Worm (Caenorhabditis elegans) whole organism, L1 larva: ENCODE data around the gene F49E8.6.

Experiments
- C04F5.9 ChIP-seq: sonication (generic microtip); optimal IDR thresholded peaks from 2 replicates; lab custom pipeline; 2016; ENCODE audit warnings: missing genetic modification characterization, missing compliant biosample characterization
- C16A3.4 ChIP-seq: fragments of 150-350 bp; optimal IDR thresholded peaks from 2 replicates; lab custom pipeline; 2014; ENCODE audit warnings: missing biosample characterization, missing genetic modification characterization
- C34B4.2 ChIP-seq: sonication (generic microtip); optimal IDR thresholded peaks from 2 replicates; lab custom pipeline; 2017; ENCODE audit warnings: mild to moderate bottlenecking, missing genetic modification characterization, missing compliant biosample characterization
- F16B12.6 ChIP-seq: fragments of 150-350 bp; optimal IDR thresholded peaks from 2 replicates; lab custom pipeline; 2014; ENCODE audit warnings: missing biosample characterization, missing genetic modification characterization
- Y116A8C.19 ChIP-seq: sonication (generic microtip); optimal IDR thresholded peaks from 2 replicates; lab custom pipeline; 2016; ENCODE audit warnings: missing compliant biosample characterization, missing genetic modification characterization, borderline replicate concordance
- ama-1 ChIP-seq: fragments of 150-350 bp; optimal IDR thresholded peaks from 2 replicates; lab custom pipeline; 2014
- blmp-1 ChIP-seq: fragments of 150-350 bp; optimal IDR thresholded peaks from 2 replicates; lab custom pipeline; 2014; ENCODE audit warnings: missing biosample characterization, missing genetic modification characterization
- ceh-63 ChIP-seq: fragments of 200-800 bp; sonication (Bioruptor generic); optimal IDR thresholded peaks from 2 replicates; lab custom pipeline; 2018; ENCODE audit warnings: mild to moderate bottlenecking, missing genetic modification characterization, missing compliant biosample characterization
- ceh-8 ChIP-seq: fragments of 200-800 bp; sonication (Bioruptor generic); optimal IDR thresholded peaks from 2 replicates; lab custom pipeline; 2018; ENCODE audit warnings: mild to moderate bottlenecking, missing genetic modification characterization, moderate library complexity, missing compliant biosample characterization
- ceh-82 ChIP-seq, 3 experiments: fragments of 150-350 bp in 1 of 3; sonication (generic microtip) in 2 of 3; optimal IDR thresholded peaks; 2 replicates each; lab custom pipeline; 2014 to 2017; ENCODE audit warnings: missing biosample characterization in 3 of 3, missing genetic modification characterization in 3 of 3
- ceh-90 ChIP-seq: sonication (generic microtip); optimal IDR thresholded peaks from 2 replicates; lab custom pipeline; 2016; ENCODE audit warnings: missing genetic modification characterization, missing compliant biosample characterization
- ces-1 ChIP-seq: fragments of 150-350 bp; optimal IDR thresholded peaks from 2 replicates; lab custom pipeline; 2014; ENCODE audit warnings: missing biosample characterization, missing genetic modification reagents, missing genetic modification characterization
- efl-3 ChIP-seq: fragments of 200-800 bp; sonication (Bioruptor generic); optimal IDR thresholded peaks from 2 replicates; lab custom pipeline; 2018; ENCODE audit warnings: mild to moderate bottlenecking, missing genetic modification characterization, missing compliant biosample characterization
- egl-13 ChIP-seq: sonication (generic microtip); optimal IDR thresholded peaks from 2 replicates; lab custom pipeline; 2016; ENCODE audit warnings: missing genotype, missing genetic modification reagents, missing genetic modification characterization, missing compliant biosample characterization
- egl-27 ChIP-seq, 2 experiments: fragments of 150-350 bp in 1 of 2; sonication (generic microtip); optimal IDR thresholded peaks; 3 replicates each; lab custom pipeline; 2017 to 2018; ENCODE audit warnings: missing biosample characterization in 2 of 2, missing genetic modification characterization in 2 of 2, missing genetic modification reagents in 2 of 2
- elt-2 ChIP-seq: sonication (generic microtip); optimal IDR thresholded peaks from 2 replicates; lab custom pipeline; 2016; ENCODE audit warnings: missing genetic modification characterization, mild to moderate bottlenecking, inconsistent platforms, missing compliant biosample characterization, missing genetic modification reagents
- elt-3 ChIP-seq, 6 experiments: fragments of 150-350 bp in 1 of 6; sonication (generic microtip); optimal IDR thresholded peaks; 2 replicates each; lab custom pipeline; 2017 to 2018; ENCODE audit warnings: missing biosample characterization in 6 of 6, missing genetic modification characterization in 6 of 6, inconsistent platforms in 1 of 6
- fkh-10 ChIP-seq: sonication (generic microtip); optimal IDR thresholded peaks from 2 replicates; lab custom pipeline; 2017; ENCODE audit warnings: missing biosample characterization, missing genetic modification reagents, missing genetic modification characterization
- fkh-4 ChIP-seq: sonication (generic microtip); optimal IDR thresholded peaks from 2 replicates; lab custom pipeline; 2016; ENCODE audit warnings: missing compliant biosample characterization, missing genetic modification characterization, borderline replicate concordance
- fkh-8 ChIP-seq: sonication (generic microtip); optimal IDR thresholded peaks from 2 replicates; lab custom pipeline; 2016; ENCODE audit warnings: mild to moderate bottlenecking, missing genetic modification characterization, missing compliant biosample characterization
- fos-1 ChIP-seq: fragments of 150-350 bp; optimal IDR thresholded peaks from 2 replicates; lab custom pipeline; 2014; ENCODE audit warnings: missing biosample characterization, missing genetic modification characterization
- grh-1 ChIP-seq: fragments of 200-800 bp; sonication (Bioruptor generic); IDR thresholded peaks from 2 replicates; pipeline ENCODE4 v1.3.6; 2022; ENCODE audit warnings: missing genetic modification reagents, missing genetic modification characterization, missing compliant biosample characterization
- hlh-4 ChIP-seq: sonication (generic microtip); optimal IDR thresholded peaks from 2 replicates; lab custom pipeline; 2016; ENCODE audit warnings: mild to moderate bottlenecking, missing genetic modification characterization, missing compliant biosample characterization
- isw-1 ChIP-seq: fragments of 200-800 bp; sonication (Bioruptor generic); IDR thresholded peaks from 2 replicates; pipeline ENCODE4 v1.3.6; 2022; ENCODE audit warnings: missing genetic modification characterization, missing compliant biosample characterization
- lin-14 ChIP-seq: fragments of 200-800 bp; sonication (Bioruptor generic); optimal IDR thresholded peaks from 2 replicates; lab custom pipeline; 2018; ENCODE audit warnings: mild to moderate bottlenecking, missing genetic modification characterization, moderate library complexity, missing compliant biosample characterization
- lin-39 ChIP-seq: fragments of 150-350 bp; optimal IDR thresholded peaks from 2 replicates; lab custom pipeline; 2014; ENCODE audit warnings: missing biosample characterization, missing genetic modification reagents, missing genetic modification characterization
- lir-3 ChIP-seq: sonication (generic microtip); optimal IDR thresholded peaks from 2 replicates; lab custom pipeline; 2016; ENCODE audit warnings: mild to moderate bottlenecking, missing genetic modification characterization, moderate library complexity, missing compliant biosample characterization; ENCODE audit not compliant: poor library complexity
- lsy-2 ChIP-seq, 2 experiments: fragments of 150-350 bp; optimal IDR thresholded peaks; 2 replicates each; lab custom pipeline; 2014; ENCODE audit warnings: missing biosample characterization in 2 of 2, missing genetic modification characterization in 2 of 2
- mab-9 ChIP-seq: fragments of 200-800 bp; sonication (Bioruptor generic); IDR thresholded peaks from 2 replicates; pipeline ENCODE4 v1.3.6; 2022; ENCODE audit warnings: missing genetic modification reagents, missing genetic modification characterization, missing compliant biosample characterization
- mep-1 ChIP-seq: fragments of 150-350 bp; optimal IDR thresholded peaks from 2 replicates; lab custom pipeline; 2014; ENCODE audit warnings: missing biosample characterization, missing genetic modification characterization
- nhr-11 ChIP-seq: fragments of 150-350 bp; optimal IDR thresholded peaks from 2 replicates; lab custom pipeline; 2014; ENCODE audit warnings: missing biosample characterization, missing genetic modification characterization
- nhr-12 ChIP-seq: sonication (generic microtip); optimal IDR thresholded peaks from 2 replicates; lab custom pipeline; 2017; ENCODE audit warnings: missing biosample characterization, missing genetic modification characterization
- nhr-20 ChIP-seq: sonication (generic microtip); optimal IDR thresholded peaks from 2 replicates; lab custom pipeline; 2016; ENCODE audit warnings: mild to moderate bottlenecking, missing genetic modification characterization, missing compliant biosample characterization
- nhr-28 ChIP-seq: fragments of 150-350 bp; optimal IDR thresholded peaks from 2 replicates; lab custom pipeline; 2014; ENCODE audit warnings: missing biosample characterization, missing genetic modification characterization
- nhr-47 ChIP-seq: sonication (generic microtip); optimal IDR thresholded peaks from 2 replicates; lab custom pipeline; 2016; ENCODE audit warnings: mild to moderate bottlenecking, missing genetic modification characterization, moderate library complexity, missing compliant biosample characterization
- nhr-71 ChIP-seq: sonication (generic microtip); optimal IDR thresholded peaks from 2 replicates; lab custom pipeline; 2016; ENCODE audit warnings: mild to moderate bottlenecking, missing genetic modification characterization, moderate library complexity, missing compliant biosample characterization
- nhr-76 ChIP-seq: sonication (generic microtip); optimal IDR thresholded peaks from 2 replicates; lab custom pipeline; 2017; ENCODE audit warnings: missing biosample characterization, missing genetic modification characterization
- nhr-77 ChIP-seq: fragments of 150-350 bp; optimal IDR thresholded peaks from 2 replicates; lab custom pipeline; 2014; ENCODE audit warnings: missing biosample characterization, missing genetic modification characterization
- nhr-84 ChIP-seq: sonication (generic microtip); optimal IDR thresholded peaks from 2 replicates; lab custom pipeline; 2017; ENCODE audit warnings: missing biosample characterization, missing genetic modification characterization
- pax-3 ChIP-seq: fragments of 200-800 bp; sonication (Bioruptor generic); optimal IDR thresholded peaks from 2 replicates; lab custom pipeline; 2018; ENCODE audit warnings: mild to moderate bottlenecking, missing genetic modification characterization, moderate library complexity, missing compliant biosample characterization
- rnt-1 ChIP-seq: sonication (generic microtip); optimal IDR thresholded peaks from 2 replicates; lab custom pipeline; 2016; ENCODE audit warnings: mild to moderate bottlenecking, missing genetic modification characterization, moderate library complexity, missing compliant biosample characterization
- snu-23 ChIP-seq: sonication (generic microtip); optimal IDR thresholded peaks from 2 replicates; lab custom pipeline; 2016; ENCODE audit warnings: missing genetic modification characterization, missing compliant biosample characterization
- sptf-1 ChIP-seq: fragments of 150-350 bp; optimal IDR thresholded peaks from 2 replicates; lab custom pipeline; 2014; ENCODE audit warnings: missing biosample characterization, missing genetic modification characterization
- sup-37 ChIP-seq: fragments of 200-800 bp; sonication (Bioruptor generic); optimal IDR thresholded peaks from 2 replicates; lab custom pipeline; 2018; ENCODE audit warnings: mild to moderate bottlenecking, missing genetic modification characterization, missing compliant biosample characterization
- tbx-2 ChIP-seq: sonication (generic microtip); optimal IDR thresholded peaks from 2 replicates; lab custom pipeline; 2016; ENCODE audit warnings: missing genetic modification characterization, missing compliant biosample characterization
- tlp-1 ChIP-seq: fragments of 150-350 bp; optimal IDR thresholded peaks from 2 replicates; lab custom pipeline; 2014; ENCODE audit warnings: missing biosample characterization, missing genetic modification characterization
- unc-130 ChIP-seq: fragments of 150-350 bp; optimal IDR thresholded peaks from 2 replicates; lab custom pipeline; 2017; ENCODE audit warnings: missing biosample characterization, missing genetic modification characterization, inconsistent platforms
- unc-30 ChIP-seq: sonication (generic microtip); optimal IDR thresholded peaks from 2 replicates; lab custom pipeline; 2017; ENCODE audit warnings: missing biosample characterization, missing genetic modification characterization
- unc-62 ChIP-seq: fragments of 150-350 bp; optimal IDR thresholded peaks from 2 replicates; lab custom pipeline; 2014; ENCODE audit warnings: missing biosample characterization, missing genetic modification reagents, missing genetic modification characterization
- vab-15 ChIP-seq: sonication (generic microtip); optimal IDR thresholded peaks from 2 replicates; lab custom pipeline; 2017; ENCODE audit warnings: missing genotype, mild to moderate bottlenecking, missing genetic modification characterization, missing compliant biosample characterization
- xbp-1 ChIP-seq: sonication (generic microtip); optimal IDR thresholded peaks from 2 replicates; lab custom pipeline; 2016; ENCODE audit warnings: missing genetic modification characterization, missing compliant biosample characterization
- zag-1 ChIP-seq: fragments of 150-350 bp; optimal IDR thresholded peaks from 2 replicates; lab custom pipeline; 2014; ENCODE audit warnings: missing biosample characterization, missing genetic modification characterization
- ztf-11 ChIP-seq, 2 experiments: sonication (generic microtip); optimal IDR thresholded peaks; 2 replicates each; lab custom pipeline; 2016 to 2017; ENCODE audit warnings: missing genetic modification characterization in 2 of 2, missing biosample characterization in 1 of 2, missing compliant biosample characterization in 1 of 2
- ztf-4 ChIP-seq: fragments of 150-350 bp; optimal IDR thresholded peaks from 2 replicates; lab custom pipeline; 2014; ENCODE audit warnings: missing biosample characterization, missing genetic modification characterization

Gene F49E8.6

ce11 chrIV:7507305-7507704 lies 47.2 kb downstream of the F49E8.6 start (continued):
- no peak for TF ChIP-seq vab-15 (tag; lab: Kevin White, UChicago)
- no peak for TF ChIP-seq ceh-63 (GFP tag; lab: Kevin White, UChicago)
- TF ChIP-seq grh-1 (GFP tag; lab: Robert Waterston, UW), result 0 out of 2 replicates have a peak, but pooled peaks have one; percentile 36
- peak; percentile 32 for TF ChIP-seq nhr-47 (tag; lab: Kevin White, UChicago)
- peak; percentile 29 for TF ChIP-seq elt-2 (tag; lab: Kevin White, UChicago)
- TF ChIP-seq tlp-1, result no peak
- TF ChIP-seq nhr-20 (tag; lab: Kevin White, UChicago), result peak; percentile 75
- peak; percentile 73 for TF ChIP-seq unc-130 (tag; lab: Kevin White, UChicago)
- peak; percentile 2 for TF ChIP-seq C04F5.9 (tag; lab: Kevin White, UChicago)
- peak; percentile 34 for TF ChIP-seq C16A3.4
- TF ChIP-seq ceh-90 (tag; lab: Kevin White, UChicago), result no peak
- peak; percentile 6 for TF ChIP-seq ztf-4 (tag; lab: Kevin White, UChicago)
- TF ChIP-seq rnt-1 (tag; lab: Kevin White, UChicago), result peak; percentile 60
- TF ChIP-seq nhr-84 (tag; lab: Kevin White, UChicago), result no peak
- TF ChIP-seq fkh-8, result no peak
- TF ChIP-seq nhr-76 (tag; lab: Kevin White, UChicago), result no peak
- TF ChIP-seq nhr-77 (tag; lab: Kevin White, UChicago), result no peak
- TF ChIP-seq ztf-11 (tag; optimal IDR thresholded peaks at IDR 0.05; lab: Kevin White, UChicago), result no peak
- TF ChIP-seq unc-62 (GFP tag; lab: Kevin White, UChicago), result no peak
- no peak for TF ChIP-seq fkh-4 (tag; lab: Kevin White, UChicago)
- peak; percentile 9 for TF ChIP-seq lir-3
- TF ChIP-seq ceh-82 (tag; optimal IDR thresholded peaks at IDR 0.05; lab: Kevin White, UChicago), result peak in 1 of 3 experiments; percentile 21
- TF ChIP-seq sup-37 (GFP tag; lab: Kevin White, UChicago), result no peak
- TF ChIP-seq lin-39 (tag; lab: Kevin White, UChicago), result peak; percentile 9
- peak; percentile 11 for TF ChIP-seq pax-3
- TF ChIP-seq Y116A8C.19, result no peak
- no peak for TF ChIP-seq F16B12.6 (tag; lab: Kevin White, UChicago)
- TF ChIP-seq mep-1 (tag; lab: Kevin White, UChicago), result peak; percentile 53
- no peak for TF ChIP-seq hlh-4 (tag; lab: Kevin White, UChicago)
- no peak for TF ChIP-seq C34B4.2
- no peak for TF ChIP-seq tbx-2
- no peak for TF ChIP-seq zag-1
- TF ChIP-seq fkh-10 (GFP tag; lab: Kevin White, UChicago), result no peak
- TF ChIP-seq sptf-1 (tag; lab: Kevin White, UChicago), result no peak
- no peak for TF ChIP-seq fos-1 (tag; lab: Kevin White, UChicago)
- peak; percentile 69 for TF ChIP-seq snu-23 (GFP tag; lab: Kevin White, UChicago)
- no peak for TF ChIP-seq efl-3 (GFP tag; lab: Kevin White, UChicago)
- peak; percentile 57 for TF ChIP-seq blmp-1
- TF ChIP-seq elt-3 (tag; optimal IDR thresholded peaks at IDR 0.05; lab: Kevin White, UChicago), result peak in 1 of 6 experiments; percentile 65
- peak; percentile 67 for TF ChIP-seq lin-14 (GFP tag; lab: Kevin White, UChicago)
- TF ChIP-seq mab-9 (GFP tag; lab: Robert Waterston, UW), result no peak
- TF ChIP-seq isw-1 (GFP tag; lab: Robert Waterston, UW), result no peak
- TF ChIP-seq nhr-11, result no peak
- no peak for TF ChIP-seq unc-30 (tag; lab: Kevin White, UChicago)
- TF ChIP-seq lsy-2 (tag; optimal IDR thresholded peaks at IDR 0.05; lab: Kevin White, UChicago), result peak; percentile 35 to 59
- TF ChIP-seq nhr-28 (tag; lab: Kevin White, UChicago), result no peak
- no peak for TF ChIP-seq nhr-12
- no peak for TF ChIP-seq ces-1 (GFP tag; lab: Kevin White, UChicago)
- TF ChIP-seq nhr-71 (tag; lab: Kevin White, UChicago), result peak; percentile 83
- TF ChIP-seq egl-13 (tag; lab: Kevin White, UChicago), result no peak
- TF ChIP-seq ama-1 (lab: Kevin White, UChicago), result peak; percentile 79
- TF ChIP-seq egl-27 (tag; optimal IDR thresholded peaks at IDR 0.05; lab: Kevin White, UChicago), result no peak
- no peak for TF ChIP-seq xbp-1 (tag; lab: Kevin White, UChicago)
- TF ChIP-seq ceh-8 (GFP tag; lab: Kevin White, UChicago), result no peak
